Fruit fly (Drosophila melanogaster) whole organism, embryonic: ENCODE measurements around the gene ZnT35C.
A peak's percentile ranks its signal among the peaks of the same experiment; 100 is the strongest.

Source experiments
- Ada2b ChIP-seq: fragments of 200-800 bp; sonication (Bioruptor generic); IDR thresholded peaks from 2 replicates; pipeline ENCODE4 v1.3.6; 2022; ENCODE audit warnings: missing biosample characterization, missing genetic modification characterization
- Atf6 ChIP-seq: fragments of 200-800 bp; sonication (Bioruptor generic); IDR thresholded peaks from 2 replicates; pipeline ENCODE4 v1.3.6; 2022; ENCODE audit warnings: missing biosample characterization, missing genetic modification characterization
- B-H1 ChIP-seq: fragments of 200-800 bp; sonication (Bioruptor generic); IDR thresholded peaks from 3 replicates; pipeline ENCODE4 v1.3.6; 2022; ENCODE audit warnings: missing biosample characterization, missing genetic modification characterization
- BtbVII ChIP-seq: fragments of 200-800 bp; sonication (Bioruptor generic); optimal IDR thresholded peaks from 3 replicates; lab custom pipeline; 2017; ENCODE audit warnings: missing biosample characterization, mild to moderate bottlenecking, missing genetic modification characterization
- CG10147 ChIP-seq: fragments of 200-800 bp; sonication (Bioruptor generic); optimal IDR thresholded peaks from 2 replicates; lab custom pipeline; 2019; ENCODE audit warnings: missing biosample characterization, mild to moderate bottlenecking, missing genetic modification characterization, moderate library complexity
- CG11504 ChIP-seq: fragments of 200-800 bp; sonication (Bioruptor generic); optimal IDR thresholded peaks from 3 replicates; lab custom pipeline; 2019; ENCODE audit warnings: missing biosample characterization, mild to moderate bottlenecking, missing genetic modification characterization, moderate library complexity
- CG11696 ChIP-seq: fragments of 200-800 bp; sonication (Bioruptor generic); IDR thresholded peaks from 2 replicates; pipeline ENCODE4 v1.3.6; 2022; ENCODE audit warnings: missing biosample characterization, missing genetic modification characterization
- CG13296 ChIP-seq: fragments of 200-800 bp; sonication (Bioruptor generic); optimal IDR thresholded peaks from 3 replicates; lab custom pipeline; 2018; ENCODE audit warnings: missing biosample characterization, mild to moderate bottlenecking, missing genetic modification characterization
- CG13424 ChIP-seq: fragments of 200-800 bp; sonication (Bioruptor generic); optimal IDR thresholded peaks from 2 replicates; lab custom pipeline; 2019; ENCODE audit warnings: missing biosample characterization, mild to moderate bottlenecking, missing genetic modification characterization, moderate library complexity
- CG13624 ChIP-seq: fragments of 200-800 bp; sonication (Bioruptor generic); optimal IDR thresholded peaks from 2 replicates; lab custom pipeline; 2016; ENCODE audit warnings: missing biosample characterization, missing genetic modification characterization
- CG14050 ChIP-seq: fragments of 200-800 bp; sonication (Bioruptor generic); IDR thresholded peaks from 3 replicates; pipeline ENCODE4 v1.3.6; 2022; ENCODE audit warnings: missing biosample characterization, missing genetic modification characterization
- CG14441 ChIP-seq: fragments of 200-800 bp; sonication (Bioruptor generic); IDR thresholded peaks from 2 replicates; pipeline ENCODE4 v1.3.6; 2022; ENCODE audit warnings: missing biosample characterization, missing genetic modification characterization
- CG15514 ChIP-seq: fragments of 200-800 bp; sonication (Bioruptor generic); optimal IDR thresholded peaks from 3 replicates; lab custom pipeline; 2017; ENCODE audit warnings: missing biosample characterization, missing genetic modification characterization, mild to moderate bottlenecking, moderate library complexity, missing genetic modification reagents
- CG31224 ChIP-seq: fragments of 200-800 bp; sonication (Bioruptor generic); IDR thresholded peaks from 2 replicates; pipeline ENCODE4 v1.3.6; 2022; ENCODE audit warnings: missing biosample characterization, missing genetic modification characterization
- CG31441 ChIP-seq: fragments of 200-800 bp; sonication (Bioruptor generic); IDR thresholded peaks from 2 replicates; pipeline ENCODE4 v1.3.6; 2022; ENCODE audit warnings: missing biosample characterization, missing genetic modification characterization
- CG32532 ChIP-seq: fragments of 200-800 bp; sonication (Bioruptor generic); IDR thresholded peaks from 2 replicates; pipeline ENCODE4 v1.3.6; 2022; ENCODE audit warnings: missing biosample characterization, missing genetic modification characterization
- CG3281 ChIP-seq: fragments of 200-800 bp; sonication (Bioruptor generic); optimal IDR thresholded peaks from 3 replicates; lab custom pipeline; 2017; ENCODE audit warnings: missing biosample characterization, mild to moderate bottlenecking, missing genetic modification characterization
- CG4707 ChIP-seq: fragments of 200-800 bp; sonication (Bioruptor generic); optimal IDR thresholded peaks from 2 replicates; lab custom pipeline; 2018; ENCODE audit warnings: missing biosample characterization, mild to moderate bottlenecking, missing genetic modification characterization, moderate library complexity
- CG5180 ChIP-seq: fragments of 200-800 bp; sonication (Bioruptor generic); optimal IDR thresholded peaks from 3 replicates; lab custom pipeline; 2017; ENCODE audit warnings: missing biosample characterization, missing genetic modification characterization, mild to moderate bottlenecking, moderate library complexity, missing genetic modification reagents
- CG7556 ChIP-seq: fragments of 200-800 bp; sonication (Bioruptor generic); optimal IDR thresholded peaks from 2 replicates; lab custom pipeline; 2017; ENCODE audit warnings: missing biosample characterization, mild to moderate bottlenecking, missing genetic modification characterization
- CG7839 ChIP-seq: fragments of 200-800 bp; sonication (Bioruptor generic); optimal IDR thresholded peaks from 3 replicates; lab custom pipeline; 2018; ENCODE audit warnings: missing biosample characterization, mild to moderate bottlenecking, missing genetic modification characterization, moderate library complexity
- CG8478 ChIP-seq: fragments of >200 bp; optimal IDR thresholded peaks from 2 replicates; lab custom pipeline; 2018
- CG9215 ChIP-seq: fragments of 200-800 bp; sonication (Bioruptor generic); IDR thresholded peaks from 2 replicates; pipeline ENCODE4 v1.3.6; 2022; ENCODE audit warnings: missing biosample characterization, missing genetic modification characterization
- CG9817 ChIP-seq: fragments of 200-800 bp; sonication (Bioruptor generic); optimal IDR thresholded peaks from 2 replicates; lab custom pipeline; 2018; ENCODE audit warnings: missing biosample characterization, mild to moderate bottlenecking, missing genetic modification characterization, moderate library complexity
- CHES-1-like ChIP-seq: fragments of 200-800 bp; sonication (Bioruptor generic); optimal IDR thresholded peaks from 2 replicates; lab custom pipeline; 2016; ENCODE audit warnings: missing biosample characterization, missing genetic modification characterization
- Dad ChIP-seq: fragments of 200-800 bp; sonication (Bioruptor generic); optimal IDR thresholded peaks from 3 replicates; lab custom pipeline; 2016; ENCODE audit warnings: missing biosample characterization, missing genetic modification characterization
- Fer3 ChIP-seq: fragments of 200-800 bp; sonication (Bioruptor generic); optimal IDR thresholded peaks from 2 replicates; lab custom pipeline; 2018; ENCODE audit warnings: missing biosample characterization, mild to moderate bottlenecking, missing genetic modification characterization, moderate library complexity
- HHEX ChIP-seq: fragments of 200-800 bp; sonication (Bioruptor generic); optimal IDR thresholded peaks from 3 replicates; lab custom pipeline; 2017; ENCODE audit warnings: missing biosample characterization, mild to moderate bottlenecking, missing genetic modification characterization, missing genetic modification reagents
- HLH3B ChIP-seq: fragments of 200-800 bp; sonication (Bioruptor generic); IDR thresholded peaks from 2 replicates; pipeline ENCODE4 v1.3.6; 2022; ENCODE audit warnings: missing biosample characterization, missing genetic modification characterization
- Hand ChIP-seq: fragments of 200-800 bp; sonication (Bioruptor generic); optimal IDR thresholded peaks from 2 replicates; lab custom pipeline; 2017; ENCODE audit warnings: mild to moderate bottlenecking, missing biosample characterization, missing genetic modification reagents, missing genetic modification characterization
- Hmr ChIP-seq: fragments of 200-800 bp; sonication (Bioruptor generic); optimal IDR thresholded peaks from 3 replicates; lab custom pipeline; 2017; ENCODE audit warnings: mild to moderate bottlenecking, missing biosample characterization, missing genetic modification reagents, missing genetic modification characterization
- Hr51 ChIP-seq, 2 experiments: fragments of 200-800 bp; sonication (Bioruptor generic); optimal IDR thresholded peaks; 2 replicates in 1 of 2; 3 replicates in 1 of 2; lab custom pipeline; 2016 to 2018; ENCODE audit warnings: missing biosample characterization in 2 of 2, missing genetic modification characterization in 2 of 2, mild to moderate bottlenecking in 1 of 2, moderate library complexity in 1 of 2
- MBD-R2 ChIP-seq: fragments of 200-800 bp; sonication (Bioruptor generic); IDR thresholded peaks from 2 replicates; pipeline ENCODE4 v1.3.6; 2022; ENCODE audit warnings: missing biosample characterization, missing genetic modification characterization
- MTF-1 ChIP-seq: fragments of 200-800 bp; sonication (Bioruptor generic); optimal IDR thresholded peaks from 2 replicates; lab custom pipeline; 2018; ENCODE audit warnings: missing biosample characterization, mild to moderate bottlenecking, missing genetic modification characterization, borderline replicate concordance
- Oaz ChIP-seq: fragments of 200-800 bp; sonication (Bioruptor generic); IDR thresholded peaks from 2 replicates; pipeline ENCODE4 v1.3.6; 2022; ENCODE audit warnings: missing biosample characterization, missing genetic modification characterization
- Rfx ChIP-seq: fragments of 200-800 bp; sonication (Bioruptor generic); IDR thresholded peaks from 2 replicates; pipeline ENCODE4 v1.3.6; 2022; ENCODE audit warnings: missing biosample characterization, missing genetic modification characterization
- Vsx1 ChIP-seq: fragments of 200-800 bp; sonication (Bioruptor generic); optimal IDR thresholded peaks from 2 replicates; lab custom pipeline; 2017; ENCODE audit warnings: missing biosample characterization, mild to moderate bottlenecking, missing genetic modification characterization, missing genetic modification reagents
- aop ChIP-seq: fragments of 200-800 bp; sonication (Bioruptor generic); IDR thresholded peaks from 2 replicates; pipeline ENCODE4 v1.3.6; 2022; ENCODE audit warnings: missing biosample characterization, missing genetic modification characterization
- bcd ChIP-seq: fragments of 200-800 bp; sonication (Bioruptor generic); optimal IDR thresholded peaks from 2 replicates; lab custom pipeline; 2017; ENCODE audit warnings: missing biosample characterization, mild to moderate bottlenecking, missing genetic modification characterization
- croc ChIP-seq: fragments of 200-800 bp; sonication (Bioruptor generic); conservative IDR thresholded peaks from 3 replicates; pipeline ENCODE4 v1.3.6; 2022; ENCODE audit warnings: missing biosample characterization, missing genetic modification characterization
- cwo ChIP-seq: fragments of 200-800 bp; sonication (Bioruptor generic); optimal IDR thresholded peaks from 3 replicates; lab custom pipeline; 2017; ENCODE audit warnings: missing biosample characterization, missing genetic modification characterization, mild to moderate bottlenecking, moderate library complexity, missing genetic modification reagents
- dmrt99B ChIP-seq: fragments of 200-800 bp; sonication (Bioruptor generic); optimal IDR thresholded peaks from 2 replicates; lab custom pipeline; 2018; ENCODE audit warnings: missing biosample characterization, mild to moderate bottlenecking, missing genetic modification characterization, moderate library complexity
- dysf ChIP-seq: fragments of 200-800 bp; sonication (Bioruptor generic); IDR thresholded peaks from 3 replicates; pipeline ENCODE4 v1.3.6; 2022; ENCODE audit warnings: missing biosample characterization, missing genetic modification characterization
- gsb-n ChIP-seq: fragments of 200-800 bp; sonication (Bioruptor generic); optimal IDR thresholded peaks from 3 replicates; lab custom pipeline; 2018; ENCODE audit warnings: missing biosample characterization, mild to moderate bottlenecking, missing genetic modification characterization
- psq ChIP-seq: fragments of 200-800 bp; sonication (Bioruptor generic); optimal IDR thresholded peaks from 2 replicates; lab custom pipeline; 2017; ENCODE audit warnings: missing biosample characterization, missing genetic modification characterization
- sens ChIP-seq: fragments of 200-800 bp; sonication (Bioruptor generic); peaks from one replicate; lab custom pipeline; 2016; ENCODE audit warnings: missing biosample characterization, missing genetic modification characterization
- sisA ChIP-seq: fragments of 200-800 bp; sonication (Bioruptor generic); IDR thresholded peaks from 2 replicates; pipeline ENCODE4 v1.3.6; 2022; ENCODE audit warnings: missing biosample characterization, missing genetic modification characterization
- slbo ChIP-seq: fragments of 200-800 bp; sonication (Bioruptor generic); IDR thresholded peaks from 2 replicates; pipeline ENCODE4 v1.3.6; 2022; ENCODE audit warnings: missing biosample characterization, missing genetic modification characterization
- so ChIP-seq: fragments of 200-800 bp; sonication (Bioruptor generic); IDR thresholded peaks from 3 replicates; pipeline ENCODE4 v1.3.6; 2022; ENCODE audit warnings: missing biosample characterization, missing genetic modification characterization

Gene ZnT35C

dm6 chr2L:15179028-15179427 lies 68.5 kb downstream of the ZnT35C start:
- TF ChIP-seq dmrt99B (tag; lab: Kevin White, UChicago) (peak; percentile 43), aop (GFP tag; lab: Robert Waterston, UW) (0 out of 2 replicates have a peak, but pooled peaks have one; percentile 33), B-H1 (GFP tag; lab: Robert Waterston, UW) (peak; percentile 33; the same call in 1 of the 3 replicates), so (GFP tag; lab: Robert Waterston, UW) (peak; percentile 60; the same call in 1 of the 3 replicates), cwo (GFP tag; lab: Kevin White, UChicago) (peak; percentile 34), gsb-n (tag; lab: Kevin White, UChicago) (no peak), CG9215 (0 out of 2 replicates have a peak, but pooled peaks have one; percentile 25), CG5180 (GFP tag; lab: Kevin White, UChicago) (peak; percentile 19), CG31441 (GFP tag; lab: Robert Waterston, UW) (peak; percentile 14; the same call in 1 of the 2 replicates), MTF-1 (GFP tag; lab: Kevin White, UChicago) (no peak), CG31224 (0 out of 2 replicates have a peak, but pooled peaks have one; percentile 31), CG15514 (peak; percentile 14), CHES-1-like (no peak), CG7839 (tag; lab: Kevin White, UChicago) (peak; percentile 39), Oaz (GFP tag; lab: Robert Waterston, UW) (0 out of 2 replicates have a peak, but pooled peaks have one; percentile 7), CG14441 (peak; percentile 48; the same call in 1 of the 2 replicates), CG9817 (tag; lab: Kevin White, UChicago) (peak; percentile 32), CG8478 (lab: Kevin White, UChicago) (no peak), CG10147 (GFP tag; lab: Kevin White, UChicago) (peak; percentile 25), Hmr (GFP tag; lab: Kevin White, UChicago) (peak; percentile 51), Ada2b (peak; percentile 33; the same call in 1 of the 2 replicates), HLH3B (GFP tag; lab: Robert Waterston, UW) (peak; percentile 35; the same call in 1 of the 2 replicates), Rfx (GFP tag; lab: Robert Waterston, UW) (peak; percentile 59), CG32532 (GFP tag; lab: Robert Waterston, UW) (peak; percentile 59; the same call in 1 of the 2 replicates), slbo (peak; percentile 40; the same call in 1 of the 2 replicates), Vsx1 (GFP tag; lab: Kevin White, UChicago) (no peak), Hr51 (GFP tag; optimal IDR thresholded peaks at IDR 0.05; lab: Kevin White, UChicago) (peak in 1 of 2 experiments; percentile 40), CG7556 (peak; percentile 32), CG11696 (GFP tag; lab: Robert Waterston, UW) (0 out of 2 replicates have a peak, but pooled peaks have one; percentile 31), MBD-R2 (GFP tag; lab: Robert Waterston, UW) (peak; percentile 29; the same call in 1 of the 2 replicates), CG13624 (GFP tag; lab: Kevin White, UChicago) (peak; percentile 5), CG13296 (GFP tag; lab: Kevin White, UChicago) (peak; percentile 16), bcd (GFP tag; lab: Kevin White, UChicago) (peak; percentile 14), BtbVII (GFP tag; lab: Kevin White, UChicago) (no peak), sens (GFP tag; lab: Kevin White, UChicago) (peak; percentile 60), CG11504 (peak; percentile 19), CG13424 (tag; lab: Kevin White, UChicago) (peak; percentile 18), CG14050 (GFP tag; lab: Robert Waterston, UW) (0 out of 3 replicates have a peak, but pooled peaks have one; percentile 17), dysf (GFP tag; lab: Robert Waterston, UW) (peak; percentile 55; the same call in 1 of the 3 replicates), HHEX (peak; percentile 29), CG4707 (no peak), Hand (peak; percentile 11), psq (no peak), CG3281 (GFP tag; lab: Kevin White, UChicago) (peak; percentile 23), Atf6 (0 out of 2 replicates have a peak, but pooled peaks have one; percentile 58), Fer3 (peak; percentile 52), Dad (GFP tag; lab: Kevin White, UChicago) (peak; percentile 8), croc (GFP tag; lab: Robert Waterston, UW) (no peak), sisA (GFP tag; lab: Robert Waterston, UW) (peak; percentile 50; the same call in 1 of the 2 replicates)
